Worm (Caenorhabditis elegans): ENCODE results near the gene F54D12.10.

ce11 chrII:1398396-1398795 lies 20.2 kb upstream of the F54D12.10 start, which contains the start of gene F54D12.2:
- no peak for TF ChIP-seq W03F9.2 (tag; optimal IDR thresholded peaks at IDR 0.05)
- TF ChIP-seq him-1 (tag; optimal IDR thresholded peaks at IDR 0.05): no peak
